6 worm cellular contexts compared by ENCODE assay signal in genomic region chrII:2436757-2437156, ce11.
TF ChIP-seq lines count a peak whose summit lies in the region.

No protein-coding gene starts in this region.

TF ChIP-seq in whole organism, L1 larva, 84 proteins besides CTCF, POLR2A, EP300 and RAD21:
- TF ChIP-seq blmp-1 (tag; optimal IDR thresholded peaks at IDR 0.05; lab: Kevin White, UChicago) (peak; percentile 67), nhr-90 (tag; optimal IDR thresholded peaks at IDR 0.05; lab: Kevin White, UChicago; ENCODE audit: poor library complexity) (peak; percentile 11), elt-3 (tag; optimal IDR thresholded peaks at IDR 0.05; lab: Kevin White, UChicago) (peak in 1 of 6 experiments; percentile 25), rnt-1 (tag; optimal IDR thresholded peaks at IDR 0.05; lab: Kevin White, UChicago) (peak; percentile 42), snpc-4 (tag; optimal IDR thresholded peaks at IDR 0.05; lab: Kevin White, UChicago) (no peak), lin-14 (GFP tag; optimal IDR thresholded peaks at IDR 0.05; lab: Kevin White, UChicago) (peak; percentile 68), lir-3 (tag; optimal IDR thresholded peaks at IDR 0.05; lab: Kevin White, UChicago; ENCODE audit: poor library complexity) (no peak)

TF ChIP-seq in whole organism, L2 larva, 48 proteins besides CTCF, POLR2A, EP300 and RAD21:
- TF ChIP-seq elt-1 (tag; optimal IDR thresholded peaks at IDR 0.05; lab: Kevin White, UChicago), result peak; percentile 7
- TF ChIP-seq ceh-16 (tag; optimal IDR thresholded peaks at IDR 0.05; lab: Kevin White, UChicago), result peak; percentile 97
- TF ChIP-seq aly-2 (tag; optimal IDR thresholded peaks at IDR 0.05; lab: Kevin White, UChicago), result no peak
TF ChIP-seq in whole organism, L2 larva: peak in this region for 2.

TF ChIP-seq in whole organism, L3 larva, 47 proteins besides CTCF, POLR2A, EP300 and RAD21:
- TF ChIP-seq nhr-23 (tag; optimal IDR thresholded peaks at IDR 0.05; lab: Kevin White, UChicago) (peak; percentile 3), nhr-25 (tag; optimal IDR thresholded peaks at IDR 0.05; lab: Kevin White, UChicago) (peak; percentile 1), elt-1 (tag; optimal IDR thresholded peaks at IDR 0.05; lab: Kevin White, UChicago) (peak; percentile 85), ceh-16 (tag; optimal IDR thresholded peaks at IDR 0.05; lab: Kevin White, UChicago) (peak; percentile 55), fos-1 (tag; optimal IDR thresholded peaks at IDR 0.05; lab: Kevin White, UChicago) (no peak), hmg-11 (tag; optimal IDR thresholded peaks at IDR 0.05; lab: Kevin White, UChicago) (no peak)

TF ChIP-seq in whole organism, late embryonic, 69 proteins besides CTCF, POLR2A, EP300 and RAD21:
- TF ChIP-seq tbx-2 (tag; optimal IDR thresholded peaks at IDR 0.05; lab: Kevin White, UChicago) (no peak), rnt-1 (tag; optimal IDR thresholded peaks at IDR 0.05; lab: Kevin White, UChicago) (peak; percentile 95)
TF ChIP-seq in whole organism, late embryonic: peak in this region for 1.

TF ChIP-seq in whole organism, mixed stage, embryonic, 35 proteins besides CTCF, POLR2A, EP300 and RAD21:
- no peak for TF ChIP-seq ztf-11 (tag; optimal IDR thresholded peaks at IDR 0.05; lab: Kevin White, UChicago)
- peak; percentile 97 for TF ChIP-seq elt-1 (tag; optimal IDR thresholded peaks at IDR 0.05; lab: Kevin White, UChicago; ENCODE audit: borderline replicate concordance, insufficient read depth)

TF ChIP-seq in whole organism, young adult, 124 proteins besides CTCF, POLR2A, EP300 and RAD21:
- TF ChIP-seq madf-10 (tag; optimal IDR thresholded peaks at IDR 0.05; lab: Kevin White, UChicago), result no peak
- peak; percentile 85 for TF ChIP-seq hmg-1.2 (GFP tag; IDR thresholded peaks at IDR 0.05; lab: Robert Waterston, UW)

Comparison
In these comparisons a context has a peak if more than half of its experiments do, and no peak if none do; other contexts are left out.
1. Of the 8 proteins assayed by ChIP-seq in both whole organism, young adult and whole organism, L1 larva: peak only in whole organism, young adult: none; only in whole organism, L1 larva: nhr-90; in both: none; in neither: 7.